Fruit fly (Drosophila melanogaster): ENCODE results near the gene Adhr.
A peak's percentile ranks its signal among the peaks of the same experiment; 100 is the strongest.

Gene Adhr

dm6 chr2L:14614897-14615602, at the start of gene Adhr, which contains the start of gene Adh (continued):
- TF ChIP-seq CG30020 (tag; optimal IDR thresholded peaks at IDR 0.05): peak; percentile 9
- peak; percentile 42 for TF ChIP-seq CG7928 (GFP tag; optimal IDR thresholded peaks at IDR 0.05)
- TF ChIP-seq bowl (GFP tag; IDR thresholded peaks at IDR 0.05): no peak
- TF ChIP-seq fd102C (GFP tag; optimal IDR thresholded peaks at IDR 0.05): no peak
- TF ChIP-seq jumu (GFP tag; optimal IDR thresholded peaks at IDR 0.05): peak; percentile 19
- TF ChIP-seq CG6254 (GFP tag; optimal IDR thresholded peaks at IDR 0.05): peak; percentile 52
- peak; percentile 70 for TF ChIP-seq Chrac-16 (GFP tag; optimal IDR thresholded peaks at IDR 0.05)
- TF ChIP-seq Med (GFP tag): peak; percentile 86
- TF ChIP-seq btn (GFP tag; optimal IDR thresholded peaks at IDR 0.05): no peak
- no peak; the same call in 1 of the 2 replicates for TF ChIP-seq ro (GFP tag; IDR thresholded peaks at IDR 0.05)
- no peak for TF ChIP-seq abd-A (tag; optimal IDR thresholded peaks at IDR 0.05)
- peak; percentile 23 for TF ChIP-seq Antp (GFP tag; optimal IDR thresholded peaks at IDR 0.05)
- peak; percentile 38; the same call in 1 of the 2 replicates for TF ChIP-seq GATAe (GFP tag; conservative IDR thresholded peaks at IDR 0.05)
- TF ChIP-seq ab (GFP tag; optimal IDR thresholded peaks at IDR 0.05): peak; percentile 38
- TF ChIP-seq CG32772 (GFP tag; IDR thresholded peaks at IDR 0.05): peak; percentile 52; the same call in 1 of the 2 replicates
- no peak; the same call in 1 of the 2 replicates for TF ChIP-seq peb (GFP tag; IDR thresholded peaks at IDR 0.05)
- TF ChIP-seq cas (GFP tag; IDR thresholded peaks at IDR 0.05): no peak
- TF ChIP-seq Drgx (GFP tag; IDR thresholded peaks at IDR 0.05): peak; percentile 77; the same call in 1 of the 2 replicates
- TF ChIP-seq pan (optimal IDR thresholded peaks at IDR 0.05): no peak
- TF ChIP-seq pan (GFP tag; optimal IDR thresholded peaks at IDR 0.05 in 1 of 2, IDR thresholded peaks at IDR 0.05 in 1 of 2): peak in 1 of 2 experiments; percentile 69
- TF ChIP-seq CG33213 (GFP tag; optimal IDR thresholded peaks at IDR 0.05): no peak
- peak; percentile 61 for TF ChIP-seq Nf-YC (tag; optimal IDR thresholded peaks at IDR 0.05)
- TF ChIP-seq CG14441 (GFP tag; IDR thresholded peaks at IDR 0.05): peak; percentile 44; the same call in 1 of the 2 replicates
- peak; percentile 87 for TF ChIP-seq lab (GFP tag; optimal IDR thresholded peaks at IDR 0.05)
- TF ChIP-seq CG11247 (GFP tag; IDR thresholded peaks at IDR 0.05): peak; percentile 40; the same call in 1 of the 2 replicates
- no peak for TF ChIP-seq grn (GFP tag; optimal IDR thresholded peaks at IDR 0.05)
- peak; percentile 0 for TF ChIP-seq eyg (GFP tag; optimal IDR thresholded peaks at IDR 0.05)
- TF ChIP-seq CG6791 (GFP tag; IDR thresholded peaks at IDR 0.05; ENCODE audit: partially characterized antibody): no peak
- TF ChIP-seq salm (tag; optimal IDR thresholded peaks at IDR 0.05): peak; percentile 28
- TF ChIP-seq CG8281 (tag; optimal IDR thresholded peaks at IDR 0.05): peak; percentile 40
- peak; percentile 24 for TF ChIP-seq Sry-δ (GFP tag; optimal IDR thresholded peaks at IDR 0.05)
- TF ChIP-seq sna (GFP tag; IDR thresholded peaks at IDR 0.05; ENCODE audit: partially characterized antibody): no peak
- TF ChIP-seq lmd (GFP tag; IDR thresholded peaks at IDR 0.05): peak; percentile 79
- peak; percentile 40 for TF ChIP-seq repo (GFP tag; optimal IDR thresholded peaks at IDR 0.05)
- no peak for TF ChIP-seq mirr (GFP tag; optimal IDR thresholded peaks at IDR 0.05)
- peak; percentile 84 for TF ChIP-seq CG11695 (GFP tag; IDR thresholded peaks at IDR 0.05)
- peak; percentile 51 for TF ChIP-seq shn (GFP tag; optimal IDR thresholded peaks at IDR 0.05)
- peak; percentile 78; the same call in 1 of the 2 replicates for TF ChIP-seq slbo (GFP tag; IDR thresholded peaks at IDR 0.05)
- no peak for TF ChIP-seq CG13287 (GFP tag; IDR thresholded peaks at IDR 0.05; ENCODE audit: partially characterized antibody)
- TF ChIP-seq CG4617 (GFP tag; optimal IDR thresholded peaks at IDR 0.05; ENCODE audit: borderline replicate concordance): no peak
- TF ChIP-seq C15 (GFP tag; IDR thresholded peaks at IDR 0.05): peak; percentile 67; the same call in 2 of the 3 replicates
- peak; percentile 17 for TF ChIP-seq twi (tag; optimal IDR thresholded peaks at IDR 0.05)
- peak; percentile 20 for TF ChIP-seq CG16863 (GFP tag; optimal IDR thresholded peaks at IDR 0.05)
- TF ChIP-seq CG4424 (GFP tag; optimal IDR thresholded peaks at IDR 0.05): peak; percentile 73
- TF ChIP-seq CG4360 (GFP tag; IDR thresholded peaks at IDR 0.05): no peak
- TF ChIP-seq CG15696 (tag; optimal IDR thresholded peaks at IDR 0.05): peak; percentile 48
- no peak for TF ChIP-seq CkIIα-i1 (GFP tag; IDR thresholded peaks at IDR 0.05)
- peak; percentile 47; the same call in 2 of the 3 replicates for TF ChIP-seq croc (GFP tag; conservative IDR thresholded peaks at IDR 0.05)
- TF ChIP-seq ttk (GFP tag; IDR thresholded peaks at IDR 0.05): peak; percentile 62
- TF ChIP-seq CG16779 (GFP tag; IDR thresholded peaks at IDR 0.05): 0 out of 2 replicates have a peak, but pooled peaks have one; percentile 50
